Worm (Caenorhabditis elegans) whole organism, late embryonic: Measurements from ENCODE around the gene memb-2.

Source experiments
- C08G9.2 ChIP-seq: sonication (generic microtip); optimal IDR thresholded peaks from 2 replicates; lab custom pipeline; 2016; ENCODE audit warnings: mild to moderate bottlenecking, missing genetic modification characterization, moderate library complexity, missing compliant biosample characterization
- C38D4.7 ChIP-seq: fragments of 200-800 bp; sonication (Bioruptor generic); optimal IDR thresholded peaks from 2 replicates; lab custom pipeline; 2018; ENCODE audit warnings: mild to moderate bottlenecking, missing genetic modification characterization, moderate library complexity, missing compliant biosample characterization
- F13H6.1 ChIP-seq: sonication (generic microtip); optimal IDR thresholded peaks from 2 replicates; lab custom pipeline; 2016; ENCODE audit warnings: missing genetic modification characterization, missing compliant biosample characterization
- K02D7.2 ChIP-seq: sonication (generic microtip); optimal IDR thresholded peaks from 2 replicates; lab custom pipeline; 2017; ENCODE audit warnings: mild to moderate bottlenecking, missing genetic modification characterization, missing compliant biosample characterization
- K09A11.1 ChIP-seq: sonication (generic microtip); optimal IDR thresholded peaks from 2 replicates; lab custom pipeline; 2017; ENCODE audit warnings: antibody characterized with exemption, mild to moderate bottlenecking, missing genetic modification characterization, missing compliant biosample characterization; ENCODE audit not compliant: insufficient read depth
- Y22D7AL.16 ChIP-seq: sonication (generic microtip); optimal IDR thresholded peaks from 2 replicates; lab custom pipeline; 2016; ENCODE audit warnings: missing genetic modification characterization, missing compliant biosample characterization
- ahr-1 ChIP-seq: sonication (generic microtip); optimal IDR thresholded peaks from 2 replicates; lab custom pipeline; 2016; ENCODE audit warnings: missing genetic modification characterization, missing compliant biosample characterization
- ceh-14 ChIP-seq: sonication (generic microtip); optimal IDR thresholded peaks from 2 replicates; lab custom pipeline; 2016; ENCODE audit warnings: missing genotype, missing genetic modification characterization, missing compliant biosample characterization
- ceh-18 ChIP-seq: sonication (generic microtip); optimal IDR thresholded peaks from 2 replicates; lab custom pipeline; 2016; ENCODE audit warnings: missing genetic modification characterization, missing compliant biosample characterization
- ceh-2 ChIP-seq: sonication (generic microtip); optimal IDR thresholded peaks from 2 replicates; lab custom pipeline; 2016; ENCODE audit warnings: missing genotype, missing genetic modification characterization, missing compliant biosample characterization
- ceh-22 ChIP-seq: sonication (generic microtip); optimal IDR thresholded peaks from 2 replicates; lab custom pipeline; 2017; ENCODE audit warnings: missing biosample characterization, missing genetic modification characterization
- ceh-31 ChIP-seq: sonication (generic microtip); optimal IDR thresholded peaks from 2 replicates; lab custom pipeline; 2016; ENCODE audit warnings: missing genetic modification characterization, missing compliant biosample characterization
- ceh-34 ChIP-seq: sonication (generic microtip); optimal IDR thresholded peaks from 2 replicates; lab custom pipeline; 2016; ENCODE audit warnings: mild to moderate bottlenecking, missing genetic modification characterization, missing compliant biosample characterization
- ceh-45 ChIP-seq: fragments of 200-800 bp; sonication (Bioruptor generic); IDR thresholded peaks from 2 replicates; pipeline ENCODE4 v1.3.6; 2022; ENCODE audit warnings: missing genetic modification reagents, missing genetic modification characterization, missing compliant biosample characterization
- ceh-48 ChIP-seq: sonication (generic microtip); optimal IDR thresholded peaks from 2 replicates; lab custom pipeline; 2016; ENCODE audit warnings: missing genetic modification characterization, inconsistent platforms, missing compliant biosample characterization
- ceh-6 ChIP-seq: fragments of 200-800 bp; sonication (Bioruptor generic); optimal IDR thresholded peaks from 2 replicates; lab custom pipeline; 2018; ENCODE audit warnings: mild to moderate bottlenecking, missing genetic modification characterization, missing compliant biosample characterization
- ceh-9 ChIP-seq: sonication (generic microtip); optimal IDR thresholded peaks from 2 replicates; lab custom pipeline; 2016; ENCODE audit warnings: mild to moderate bottlenecking, missing genetic modification characterization, inconsistent platforms, missing compliant biosample characterization
- che-1 ChIP-seq: sonication (generic microtip); optimal IDR thresholded peaks from 2 replicates; lab custom pipeline; 2016; ENCODE audit warnings: mild to moderate bottlenecking, missing genetic modification characterization, missing compliant biosample characterization
- dve-1 ChIP-seq: sonication (generic microtip); optimal IDR thresholded peaks from 2 replicates; lab custom pipeline; 2017; ENCODE audit warnings: antibody characterized with exemption, mild to moderate bottlenecking, missing genetic modification characterization, missing compliant biosample characterization
- elt-2 ChIP-seq: sonication (generic microtip); optimal IDR thresholded peaks from 2 replicates; lab custom pipeline; 2016; ENCODE audit warnings: missing genetic modification reagents, missing genetic modification characterization, missing compliant biosample characterization
- ets-4 ChIP-seq: sonication (generic microtip); optimal IDR thresholded peaks from 2 replicates; lab custom pipeline; 2016; ENCODE audit warnings: missing genetic modification characterization, missing compliant biosample characterization
- gmeb-2 ChIP-seq: sonication (generic microtip); optimal IDR thresholded peaks from 2 replicates; lab custom pipeline; 2016; ENCODE audit warnings: missing genetic modification characterization, inconsistent platforms, missing compliant biosample characterization
- hlh-30 ChIP-seq: sonication (generic microtip); optimal IDR thresholded peaks from 2 replicates; lab custom pipeline; 2017; ENCODE audit warnings: antibody characterized with exemption, missing genetic modification characterization, missing compliant biosample characterization; ENCODE audit not compliant: insufficient read depth
- hlh-6 ChIP-seq: sonication (generic microtip); optimal IDR thresholded peaks from 2 replicates; lab custom pipeline; 2016; ENCODE audit warnings: missing genotype, missing genetic modification characterization, missing compliant biosample characterization
- lin-11 ChIP-seq: fragments of 200-800 bp; sonication (Bioruptor generic); optimal IDR thresholded peaks from 2 replicates; lab custom pipeline; 2018; ENCODE audit warnings: mild to moderate bottlenecking, missing genetic modification characterization, missing compliant biosample characterization
- madf-2 ChIP-seq: sonication (generic microtip); optimal IDR thresholded peaks from 2 replicates; lab custom pipeline; 2017; ENCODE audit warnings: missing genetic modification characterization, missing compliant biosample characterization
- nfya-1 ChIP-seq: sonication (generic microtip); optimal IDR thresholded peaks from 2 replicates; lab custom pipeline; 2017; ENCODE audit warnings: missing genetic modification characterization, mild to moderate bottlenecking, missing compliant biosample characterization, antibody characterized with exemption, moderate library complexity
- npax-4 ChIP-seq: sonication (generic microtip); optimal IDR thresholded peaks from 2 replicates; lab custom pipeline; 2016; ENCODE audit warnings: missing genetic modification characterization, missing compliant biosample characterization
- odd-2 ChIP-seq: sonication (generic microtip); optimal IDR thresholded peaks from 2 replicates; lab custom pipeline; 2017; ENCODE audit warnings: antibody characterized with exemption, mild to moderate bottlenecking, missing genetic modification characterization, missing compliant biosample characterization
- pha-4 ChIP-seq: fragments of 150-350 bp; optimal IDR thresholded peaks from 2 replicates; lab custom pipeline; 2018; ENCODE audit warnings: missing biosample characterization, missing genetic modification reagents, missing genetic modification characterization
- pqm-1 ChIP-seq: sonication (generic microtip); optimal IDR thresholded peaks from 2 replicates; lab custom pipeline; 2016; ENCODE audit warnings: missing genetic modification characterization, missing compliant biosample characterization
- pros-1 ChIP-seq: fragments of 150-350 bp; optimal IDR thresholded peaks from 2 replicates; lab custom pipeline; 2014; ENCODE audit warnings: missing biosample characterization, missing genetic modification reagents, missing genetic modification characterization
- sox-2 ChIP-seq: fragments of 200-800 bp; sonication (Bioruptor generic); IDR thresholded peaks from 2 replicates; pipeline ENCODE4 v1.3.6; 2022; ENCODE audit warnings: missing genetic modification reagents, missing genetic modification characterization, missing compliant biosample characterization
- syd-9 ChIP-seq: sonication (generic microtip); optimal IDR thresholded peaks from 2 replicates; lab custom pipeline; 2016; ENCODE audit warnings: mild to moderate bottlenecking, missing genetic modification characterization, moderate library complexity, missing compliant biosample characterization
- tbx-2 ChIP-seq: sonication (generic microtip); optimal IDR thresholded peaks from 2 replicates; lab custom pipeline; 2016; ENCODE audit warnings: missing genetic modification characterization, missing compliant biosample characterization
- tbx-7 ChIP-seq: sonication (generic microtip); optimal IDR thresholded peaks from 2 replicates; lab custom pipeline; 2016; ENCODE audit warnings: missing genotype, missing genetic modification characterization, missing compliant biosample characterization
- ttx-3 ChIP-seq: sonication (generic microtip); optimal IDR thresholded peaks from 2 replicates; lab custom pipeline; 2016; ENCODE audit warnings: missing genetic modification reagents, missing genetic modification characterization, missing compliant biosample characterization
- unc-55 ChIP-seq: sonication (generic microtip); optimal IDR thresholded peaks from 2 replicates; lab custom pipeline; 2017; ENCODE audit warnings: missing biosample characterization, missing genetic modification reagents, missing genetic modification characterization
- zip-5 ChIP-seq: sonication (generic microtip); optimal IDR thresholded peaks from 2 replicates; lab custom pipeline; 2016; ENCODE audit warnings: missing genetic modification characterization, missing compliant biosample characterization

Gene memb-2

DNA sequence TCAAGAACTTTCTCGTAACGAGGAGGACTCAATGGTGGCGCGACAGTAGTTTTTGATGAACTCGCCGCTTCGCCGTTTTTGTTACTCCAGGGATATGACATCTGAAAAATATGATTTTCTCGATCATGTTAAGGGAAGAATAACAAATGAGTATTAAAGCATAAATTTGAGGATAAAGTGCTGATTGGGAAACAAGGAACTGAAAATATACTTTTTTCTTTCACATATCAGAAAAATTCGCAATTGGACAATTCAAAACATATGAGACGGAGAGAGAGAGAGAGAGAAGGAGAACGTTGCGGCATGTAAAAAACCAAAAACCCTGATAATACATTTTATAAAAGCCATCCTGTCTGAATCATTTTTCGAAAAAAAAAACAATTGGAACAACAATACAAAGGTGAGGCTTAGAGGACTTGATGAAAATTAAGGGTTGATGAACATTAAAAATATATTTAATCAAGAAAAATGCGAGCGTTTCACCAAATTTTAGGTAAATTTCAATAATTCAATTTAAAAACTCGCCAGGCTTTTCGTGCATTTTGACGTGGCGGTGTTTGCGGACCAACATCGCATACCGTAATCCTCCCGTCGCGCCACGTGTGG is 40.8 kb upstream of the memb-2 start, which contains the start of the genes mut-14 and C14C11.2:
Gene mut-14, minus strand, starts transcription at position 101 of the 606 bp plus-strand sequence.
Gene C14C11.2, plus strand, starts transcription at position 556 of the 606 bp plus-strand sequence.
- TF ChIP-seq ceh-34 (no peak), che-1 (tag; lab: Kevin White, UChicago) (no peak), ttx-3 (tag; lab: Kevin White, UChicago) (no peak), tbx-2 (no peak), sox-2 (no peak), F13H6.1 (tag; lab: Kevin White, UChicago) (no peak), odd-2 (tag; lab: Kevin White, UChicago) (no peak), pros-1 (tag; lab: Kevin White, UChicago) (no peak), Y22D7AL.16 (tag; lab: Kevin White, UChicago) (no peak), madf-2 (tag; lab: Kevin White, UChicago) (no peak), K09A11.1 (tag; lab: Kevin White, UChicago) (no peak), pqm-1 (tag; lab: Kevin White, UChicago) (no peak), tbx-7 (tag; lab: Kevin White, UChicago) (no peak), ceh-2 (tag; lab: Kevin White, UChicago) (no peak), ceh-22 (tag; lab: Kevin White, UChicago) (no peak), npax-4 (tag; lab: Kevin White, UChicago) (no peak), pha-4 (tag; lab: Kevin White, UChicago) (no peak), hlh-6 (tag; lab: Kevin White, UChicago) (no peak), nfya-1 (tag; lab: Kevin White, UChicago) (no peak)

DNA sequence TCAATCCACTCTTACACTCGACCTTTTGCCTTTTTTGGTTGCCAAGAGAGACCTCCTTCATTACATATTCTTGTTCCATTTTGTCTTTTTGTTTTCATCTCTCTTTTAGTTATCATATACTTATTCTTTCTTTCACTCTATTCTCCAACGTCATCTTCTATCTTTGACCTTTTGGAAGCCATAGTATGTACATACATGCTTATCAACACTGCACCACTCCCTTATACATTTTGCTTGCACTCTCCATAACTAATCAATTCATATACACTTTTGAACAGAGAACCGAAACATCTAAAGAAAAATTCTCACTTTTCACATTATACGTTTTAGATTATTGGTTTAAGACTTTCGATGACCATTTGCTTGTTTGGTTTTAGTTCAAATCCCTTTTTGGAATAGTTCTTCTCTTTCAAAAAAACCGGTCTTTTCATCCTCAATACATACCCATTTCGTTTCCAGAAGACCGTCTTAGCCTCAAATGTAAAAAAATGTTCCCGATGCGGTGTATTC is 34.1 kb upstream of the memb-2 start, which contains the start of gene hex-2:
Gene hex-2, plus strand, starts transcription at position 460 of the 510 bp plus-strand sequence.
- TF ChIP-seq elt-2 (tag; lab: Kevin White, UChicago) (peak; percentile 17), lin-11 (tag; lab: Kevin White, UChicago) (no peak), ets-4 (tag; lab: Kevin White, UChicago) (no peak), C08G9.2 (tag; lab: Kevin White, UChicago) (no peak)

DNA sequence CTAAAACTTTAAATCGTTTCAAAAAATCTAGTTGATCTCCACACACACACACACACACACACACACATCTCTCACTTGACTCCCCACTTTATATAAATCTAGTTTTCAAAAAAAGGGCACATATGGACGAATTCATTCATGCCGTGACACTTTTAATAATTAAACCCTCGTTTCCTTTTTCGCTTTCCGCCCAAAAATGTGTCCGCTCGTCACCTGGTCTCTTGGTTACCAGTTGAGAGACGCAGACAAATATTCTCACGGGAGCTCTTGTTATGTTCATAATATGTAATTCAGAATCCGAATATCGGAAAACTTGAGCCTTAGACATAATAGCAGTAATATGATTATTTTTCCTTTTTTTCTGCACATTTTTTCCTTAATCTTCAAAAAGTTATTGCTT is 32.0 kb upstream of the memb-2 start:
- no peak for TF ChIP-seq gmeb-2 (tag; lab: Kevin White, UChicago)
- no peak for TF ChIP-seq syd-9 (tag; lab: Kevin White, UChicago)
- peak; percentile 19 for TF ChIP-seq hlh-30

DNA sequence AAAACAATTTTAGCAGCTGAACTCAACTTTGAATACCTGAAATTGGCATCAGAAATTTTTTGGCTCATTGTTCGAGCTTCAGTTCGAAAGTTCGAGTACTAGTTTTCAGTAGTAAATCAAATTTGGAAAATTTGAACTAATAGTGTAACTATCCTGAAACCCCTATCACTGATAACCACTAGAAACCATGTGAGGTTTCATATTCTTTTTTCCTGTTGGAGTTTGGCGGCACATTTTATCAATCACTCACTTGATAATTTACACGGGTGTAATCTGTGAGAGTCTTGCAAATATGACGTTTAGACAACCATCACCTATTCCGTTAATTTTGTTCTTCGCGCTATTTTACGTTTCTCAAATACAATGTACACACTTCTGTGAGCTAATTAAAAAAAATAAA is 27.4 kb upstream of the memb-2 start, which contains the start of gene C14C11.4:
Gene C14C11.4, plus strand, starts transcription at position 252 of the 400 bp plus-strand sequence.
- TF ChIP-seq lin-11 (tag; lab: Kevin White, UChicago) = no peak
- TF ChIP-seq, all 69 proteins: peak for 0

DNA sequence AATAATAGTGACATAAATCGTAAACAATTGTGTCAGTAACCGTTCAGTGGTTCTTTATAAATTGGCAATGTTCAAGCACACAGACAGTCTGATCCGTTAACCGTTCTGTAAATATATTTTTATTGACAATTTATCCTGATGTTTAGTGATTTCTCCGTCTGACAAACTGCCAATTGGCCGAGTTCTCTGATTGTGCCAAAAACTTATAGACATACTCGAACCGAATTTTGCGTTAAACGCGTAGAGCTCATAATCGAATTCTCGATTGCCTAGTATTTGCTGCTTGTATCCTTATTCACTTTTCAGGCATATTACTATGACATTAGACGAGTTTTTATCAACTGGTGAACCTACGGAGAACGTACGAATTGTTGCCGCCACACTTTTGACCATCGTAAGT is 24.2 kb upstream of the memb-2 start, which contains the start of gene srx-117:
Gene srx-117, plus strand, starts transcription at position 301 of the 400 bp plus-strand sequence.
- no peak for TF ChIP-seq unc-55 (GFP tag; lab: Kevin White, UChicago)
- no peak for TF ChIP-seq odd-2 (tag; lab: Kevin White, UChicago)
- no peak for TF ChIP-seq ceh-14 (tag; lab: Kevin White, UChicago)
- no peak for TF ChIP-seq hlh-6 (tag; lab: Kevin White, UChicago)
- no peak for TF ChIP-seq ahr-1 (tag; lab: Kevin White, UChicago)
- no peak for TF ChIP-seq ceh-45
- no peak for TF ChIP-seq ceh-31 (tag; lab: Kevin White, UChicago)
- TF ChIP-seq ceh-48 (tag; lab: Kevin White, UChicago) = no peak
- no peak for TF ChIP-seq F13H6.1 (tag; lab: Kevin White, UChicago)
- no peak for TF ChIP-seq ceh-9 (tag; lab: Kevin White, UChicago)
- TF ChIP-seq zip-5 (tag; lab: Kevin White, UChicago) = no peak
- no peak for TF ChIP-seq ceh-6 (GFP tag; lab: Kevin White, UChicago)
- TF ChIP-seq tbx-2 = no peak
- TF ChIP-seq K02D7.2 (tag; lab: Kevin White, UChicago) = no peak
- TF ChIP-seq C38D4.7 (GFP tag; lab: Kevin White, UChicago) = no peak
- no peak for TF ChIP-seq madf-2 (tag; lab: Kevin White, UChicago)
- TF ChIP-seq ceh-18 (tag; lab: Kevin White, UChicago) = no peak
- TF ChIP-seq sox-2 = no peak
- no peak for TF ChIP-seq dve-1 (tag; lab: Kevin White, UChicago)
